Worm (Caenorhabditis elegans) whole organism, late embryonic: ENCODE measurements around the gene Y56A3A.41.

Source experiments
- C08G9.2 ChIP-seq: sonication (generic microtip); optimal IDR thresholded peaks from 2 replicates; lab custom pipeline; 2016; ENCODE audit warnings: mild to moderate bottlenecking, missing genetic modification characterization, moderate library complexity, missing compliant biosample characterization
- K02D7.2 ChIP-seq: sonication (generic microtip); optimal IDR thresholded peaks from 2 replicates; lab custom pipeline; 2017; ENCODE audit warnings: mild to moderate bottlenecking, missing genetic modification characterization, missing compliant biosample characterization
- K09A11.1 ChIP-seq: sonication (generic microtip); optimal IDR thresholded peaks from 2 replicates; lab custom pipeline; 2017; ENCODE audit warnings: antibody characterized with exemption, mild to moderate bottlenecking, missing genetic modification characterization, missing compliant biosample characterization; ENCODE audit not compliant: insufficient read depth
- Y22D7AL.16 ChIP-seq: sonication (generic microtip); optimal IDR thresholded peaks from 2 replicates; lab custom pipeline; 2016; ENCODE audit warnings: missing genetic modification characterization, missing compliant biosample characterization
- ceh-18 ChIP-seq: sonication (generic microtip); optimal IDR thresholded peaks from 2 replicates; lab custom pipeline; 2016; ENCODE audit warnings: missing genetic modification characterization, missing compliant biosample characterization
- ceh-2 ChIP-seq: sonication (generic microtip); optimal IDR thresholded peaks from 2 replicates; lab custom pipeline; 2016; ENCODE audit warnings: missing genotype, missing genetic modification characterization, missing compliant biosample characterization
- ceh-24 ChIP-seq: sonication (generic microtip); optimal IDR thresholded peaks from 2 replicates; lab custom pipeline; 2016; ENCODE audit warnings: mild to moderate bottlenecking, missing genetic modification characterization, missing compliant biosample characterization
- ceh-9 ChIP-seq: sonication (generic microtip); optimal IDR thresholded peaks from 2 replicates; lab custom pipeline; 2016; ENCODE audit warnings: mild to moderate bottlenecking, missing genetic modification characterization, inconsistent platforms, missing compliant biosample characterization
- che-1 ChIP-seq: sonication (generic microtip); optimal IDR thresholded peaks from 2 replicates; lab custom pipeline; 2016; ENCODE audit warnings: mild to moderate bottlenecking, missing genetic modification characterization, missing compliant biosample characterization
- dve-1 ChIP-seq: sonication (generic microtip); optimal IDR thresholded peaks from 2 replicates; lab custom pipeline; 2017; ENCODE audit warnings: antibody characterized with exemption, mild to moderate bottlenecking, missing genetic modification characterization, missing compliant biosample characterization
- elt-4 ChIP-seq: sonication (generic microtip); optimal IDR thresholded peaks from 2 replicates; lab custom pipeline; 2016; ENCODE audit warnings: missing genetic modification characterization, missing compliant biosample characterization
- ets-4 ChIP-seq: sonication (generic microtip); optimal IDR thresholded peaks from 2 replicates; lab custom pipeline; 2016; ENCODE audit warnings: missing genetic modification characterization, missing compliant biosample characterization
- eyg-1 ChIP-seq: sonication (generic microtip); optimal IDR thresholded peaks from 2 replicates; lab custom pipeline; 2016; ENCODE audit warnings: missing genotype, missing genetic modification characterization, missing compliant biosample characterization
- fax-1 ChIP-seq: sonication (generic microtip); optimal IDR thresholded peaks from 2 replicates; lab custom pipeline; 2016; ENCODE audit warnings: missing genotype, missing genetic modification characterization, missing compliant biosample characterization
- gmeb-2 ChIP-seq: sonication (generic microtip); optimal IDR thresholded peaks from 2 replicates; lab custom pipeline; 2016; ENCODE audit warnings: missing genetic modification characterization, inconsistent platforms, missing compliant biosample characterization
- hlh-13 ChIP-seq: fragments of 200-800 bp; sonication (Bioruptor generic); optimal IDR thresholded peaks from 2 replicates; lab custom pipeline; 2018; ENCODE audit warnings: mild to moderate bottlenecking, missing genetic modification characterization, missing compliant biosample characterization
- hlh-15 ChIP-seq: sonication (generic microtip); optimal IDR thresholded peaks from 2 replicates; lab custom pipeline; 2016; ENCODE audit warnings: missing genetic modification characterization, missing compliant biosample characterization
- hlh-30 ChIP-seq: sonication (generic microtip); optimal IDR thresholded peaks from 2 replicates; lab custom pipeline; 2017; ENCODE audit warnings: antibody characterized with exemption, missing genetic modification characterization, missing compliant biosample characterization; ENCODE audit not compliant: insufficient read depth
- lim-6 ChIP-seq: sonication (generic microtip); optimal IDR thresholded peaks from 2 replicates; lab custom pipeline; 2016; ENCODE audit warnings: missing genetic modification characterization, missing compliant biosample characterization
- lin-11 ChIP-seq: fragments of 200-800 bp; sonication (Bioruptor generic); optimal IDR thresholded peaks from 2 replicates; lab custom pipeline; 2018; ENCODE audit warnings: mild to moderate bottlenecking, missing genetic modification characterization, missing compliant biosample characterization
- madf-2 ChIP-seq: sonication (generic microtip); optimal IDR thresholded peaks from 2 replicates; lab custom pipeline; 2017; ENCODE audit warnings: missing genetic modification characterization, missing compliant biosample characterization
- mec-3 ChIP-seq: sonication (generic microtip); optimal IDR thresholded peaks from 2 replicates; lab custom pipeline; 2016; ENCODE audit warnings: borderline replicate concordance, missing genetic modification characterization, missing compliant biosample characterization
- nfya-1 ChIP-seq: sonication (generic microtip); optimal IDR thresholded peaks from 2 replicates; lab custom pipeline; 2017; ENCODE audit warnings: missing genetic modification characterization, mild to moderate bottlenecking, missing compliant biosample characterization, antibody characterized with exemption, moderate library complexity
- nhr-11 ChIP-seq: fragments of 150-350 bp; optimal IDR thresholded peaks from 2 replicates; lab custom pipeline; 2014; ENCODE audit warnings: missing biosample characterization, missing genetic modification characterization
- nhr-232 ChIP-seq: sonication (generic microtip); optimal IDR thresholded peaks from 2 replicates; lab custom pipeline; 2016; ENCODE audit warnings: missing genetic modification characterization, missing compliant biosample characterization
- npax-4 ChIP-seq: sonication (generic microtip); optimal IDR thresholded peaks from 2 replicates; lab custom pipeline; 2016; ENCODE audit warnings: missing genetic modification characterization, missing compliant biosample characterization
- pag-3 ChIP-seq: sonication (generic microtip); optimal IDR thresholded peaks from 2 replicates; lab custom pipeline; 2016; ENCODE audit warnings: missing compliant biosample characterization, missing genetic modification characterization, borderline replicate concordance
- pat-9 ChIP-seq: fragments of 200-800 bp; sonication (Bioruptor generic); optimal IDR thresholded peaks from 2 replicates; lab custom pipeline; 2018; ENCODE audit warnings: mild to moderate bottlenecking, missing genetic modification characterization, moderate library complexity, missing compliant biosample characterization
- pax-1 ChIP-seq: fragments of 150-350 bp; optimal IDR thresholded peaks from 2 replicates; lab custom pipeline; 2014; ENCODE audit warnings: missing biosample characterization, missing genetic modification characterization
- pqm-1 ChIP-seq: sonication (generic microtip); optimal IDR thresholded peaks from 2 replicates; lab custom pipeline; 2016; ENCODE audit warnings: missing genetic modification characterization, missing compliant biosample characterization
- ref-2 ChIP-seq: sonication (generic microtip); optimal IDR thresholded peaks from 2 replicates; lab custom pipeline; 2016; ENCODE audit warnings: missing genetic modification characterization, missing compliant biosample characterization
- sox-4 ChIP-seq: sonication (generic microtip); optimal IDR thresholded peaks from 2 replicates; lab custom pipeline; 2017; ENCODE audit warnings: mild to moderate bottlenecking, missing genetic modification characterization, inconsistent platforms, missing compliant biosample characterization
- tbx-2 ChIP-seq: sonication (generic microtip); optimal IDR thresholded peaks from 2 replicates; lab custom pipeline; 2016; ENCODE audit warnings: missing genetic modification characterization, missing compliant biosample characterization
- ttx-3 ChIP-seq: sonication (generic microtip); optimal IDR thresholded peaks from 2 replicates; lab custom pipeline; 2016; ENCODE audit warnings: missing genetic modification reagents, missing genetic modification characterization, missing compliant biosample characterization
- unc-86 ChIP-seq: sonication (generic microtip); optimal IDR thresholded peaks from 2 replicates; lab custom pipeline; 2016; ENCODE audit warnings: missing genetic modification characterization, missing compliant biosample characterization
- zip-5 ChIP-seq: sonication (generic microtip); optimal IDR thresholded peaks from 2 replicates; lab custom pipeline; 2016; ENCODE audit warnings: missing genetic modification characterization, missing compliant biosample characterization
- ztf-16 ChIP-seq: sonication (generic microtip); optimal IDR thresholded peaks from 2 replicates; lab custom pipeline; 2017; ENCODE audit warnings: missing genetic modification characterization, missing compliant biosample characterization

Y56A3A.41 gene

ce11 chrIII:11869231-11869912 is 23.5 kb downstream of the Y56A3A.41 start, which contains the start of gene taf-12:
TSS of gene taf-12 (minus strand) at chrIII:11869281.
- TF ChIP-seq sox-4 = no peak
- TF ChIP-seq elt-4 (tag; lab: Kevin White, UChicago) = no peak
- no peak for TF ChIP-seq unc-86 (tag; lab: Kevin White, UChicago)
- no peak for TF ChIP-seq mec-3 (tag; lab: Kevin White, UChicago)
- TF ChIP-seq pag-3 (tag; lab: Kevin White, UChicago) = no peak
- no peak for TF ChIP-seq lin-11 (tag; lab: Kevin White, UChicago)

- TF ChIP-seq tbx-2 (tag; lab: Kevin White, UChicago) (no peak), ztf-16 (no peak), Y22D7AL.16 (tag; lab: Kevin White, UChicago) (no peak), nfya-1 (peak; percentile 46), eyg-1 (tag; lab: Kevin White, UChicago) (no peak), K09A11.1 (tag; lab: Kevin White, UChicago) (no peak), pat-9 (tag; lab: Kevin White, UChicago) (no peak), ceh-2 (tag; lab: Kevin White, UChicago) (no peak), pax-1 (tag; lab: Kevin White, UChicago) (no peak)
These were observed 26.7 kb downstream of the Y56A3A.41 start for ce11 chrIII:11866127-11866526.

- no peak for TF ChIP-seq pag-3 (tag; lab: Kevin White, UChicago)
- no peak for TF ChIP-seq dve-1
- TF ChIP-seq hlh-13 (GFP tag; lab: Kevin White, UChicago) = no peak
- no peak for TF ChIP-seq K02D7.2 (tag; lab: Kevin White, UChicago)
- TF ChIP-seq ref-2 (tag; lab: Kevin White, UChicago) = no peak
- no peak for TF ChIP-seq nhr-11
- no peak for TF ChIP-seq hlh-15 (tag; lab: Kevin White, UChicago)
- no peak for TF ChIP-seq lim-6 (tag; lab: Kevin White, UChicago)
- TF ChIP-seq ttx-3 (tag; lab: Kevin White, UChicago) = no peak
These were observed 30.7 kb downstream of the Y56A3A.41 start, which contains the start of gene Y56A3A.2 for ce11 chrIII:11862149-11862548. TSS of gene Y56A3A.2 (minus strand) at chrIII:11862249.

- no peak for TF ChIP-seq C08G9.2 (tag; lab: Kevin White, UChicago)
- TF ChIP-seq ref-2 (tag; lab: Kevin White, UChicago) = no peak
- peak; percentile 91 for TF ChIP-seq nfya-1
These were observed 31.7 kb downstream of the Y56A3A.41 start for ce11 chrIII:11861123-11861522.

ce11 chrIII:11856852-11857251 is 36.0 kb downstream of the Y56A3A.41 start:
- no peak for TF ChIP-seq madf-2 (tag; lab: Kevin White, UChicago)

- no peak for TF ChIP-seq ztf-16
- TF ChIP-seq, all 69 proteins: peak for 0
These were observed 39.3 kb downstream of the Y56A3A.41 start for ce11 chrIII:11853533-11853932.

- TF ChIP-seq fax-1 (no peak), ceh-18 (no peak), gmeb-2 (tag; lab: Kevin White, UChicago) (no peak), ceh-9 (tag; lab: Kevin White, UChicago) (no peak), zip-5 (tag; lab: Kevin White, UChicago) (no peak), nfya-1 (no peak), Y22D7AL.16 (tag; lab: Kevin White, UChicago) (no peak), che-1 (tag; lab: Kevin White, UChicago) (no peak), nhr-232 (tag; lab: Kevin White, UChicago) (no peak), ets-4 (tag; lab: Kevin White, UChicago) (no peak), ztf-16 (no peak), npax-4 (tag; lab: Kevin White, UChicago) (no peak), sox-4 (no peak), pqm-1 (tag; lab: Kevin White, UChicago) (no peak), ceh-24 (tag; lab: Kevin White, UChicago) (no peak), hlh-30 (no peak), mec-3 (tag; lab: Kevin White, UChicago) (no peak), hlh-13 (GFP tag; lab: Kevin White, UChicago) (no peak)
These were observed 43.2 kb downstream of the Y56A3A.41 start for ce11 chrIII:11849590-11849989.
